Worm (Caenorhabditis elegans) whole organism, early embryonic: ENCODE data around the gene unc-30.

Experiments
- B0310.2 ChIP-seq: sonication (generic microtip); optimal IDR thresholded peaks from 2 replicates; lab custom pipeline; 2016; ENCODE audit warnings: mild to moderate bottlenecking, missing genetic modification characterization, missing compliant biosample characterization
- F13C5.2 ChIP-seq: sonication (generic microtip); optimal IDR thresholded peaks from 2 replicates; lab custom pipeline; 2017; ENCODE audit warnings: mild to moderate bottlenecking, missing genetic modification characterization, inconsistent platforms, missing compliant biosample characterization
- aly-1 ChIP-seq: sonication (generic microtip); optimal IDR thresholded peaks from 2 replicates; lab custom pipeline; 2016; ENCODE audit warnings: missing genetic modification characterization, missing compliant biosample characterization
- ama-1 ChIP-seq: fragments of 150-350 bp; optimal IDR thresholded peaks from 2 replicates; lab custom pipeline; 2014
- ceh-13 ChIP-seq: fragments of 200-800 bp; sonication (Bioruptor generic); optimal IDR thresholded peaks from 2 replicates; lab custom pipeline; 2018; ENCODE audit warnings: mild to moderate bottlenecking, missing genetic modification characterization, missing compliant biosample characterization
- ceh-36 ChIP-seq: sonication (generic microtip); optimal IDR thresholded peaks from 2 replicates; lab custom pipeline; 2016; ENCODE audit warnings: missing genetic modification characterization, inconsistent platforms, missing compliant biosample characterization
- ets-7 ChIP-seq: sonication (generic microtip); optimal IDR thresholded peaks from 2 replicates; lab custom pipeline; 2016; ENCODE audit warnings: missing genotype, missing genetic modification characterization, missing compliant biosample characterization
- flt-1 ChIP-seq: fragments of 200-800 bp; sonication (Bioruptor generic); IDR thresholded peaks from 2 replicates; pipeline ENCODE4 v1.3.6; 2022; ENCODE audit warnings: missing genetic modification characterization, missing compliant biosample characterization
- hmbx-1 ChIP-seq: sonication (generic microtip); optimal IDR thresholded peaks from 2 replicates; lab custom pipeline; 2016; ENCODE audit warnings: mild to moderate bottlenecking, missing genetic modification characterization, missing compliant biosample characterization
- hmg-4 ChIP-seq: fragments of 200-800 bp; sonication (Bioruptor generic); optimal IDR thresholded peaks from 2 replicates; lab custom pipeline; 2018; ENCODE audit warnings: mild to moderate bottlenecking, missing genetic modification characterization, missing compliant biosample characterization
- hnd-1 ChIP-seq: sonication (generic microtip); optimal IDR thresholded peaks from 2 replicates; lab custom pipeline; 2016; ENCODE audit warnings: missing genetic modification characterization, missing compliant biosample characterization
- pes-1 ChIP-seq: fragments of 200-800 bp; sonication (Bioruptor generic); IDR thresholded peaks from 2 replicates; pipeline ENCODE4 v1.3.6; 2022; ENCODE audit warnings: missing genetic modification reagents, missing genetic modification characterization, missing compliant biosample characterization
- scrt-1 ChIP-seq: fragments of 200-800 bp; sonication (Bioruptor generic); IDR thresholded peaks from 2 replicates; pipeline ENCODE4 v1.3.6; 2022; ENCODE audit warnings: missing genetic modification characterization, missing compliant biosample characterization
- sea-1 ChIP-seq: fragments of 200-800 bp; sonication (Bioruptor generic); conservative IDR thresholded peaks from 2 replicates; pipeline ENCODE4 v1.3.6; 2022; ENCODE audit warnings: missing genetic modification characterization, missing compliant biosample characterization
- tbx-11 ChIP-seq: fragments of 200-800 bp; sonication (Bioruptor generic); IDR thresholded peaks from 2 replicates; pipeline ENCODE4 v1.3.6; 2022; ENCODE audit warnings: missing genetic modification characterization, missing compliant biosample characterization
- tbx-37 ChIP-seq: fragments of 200-800 bp; sonication (Bioruptor generic); conservative IDR thresholded peaks from 2 replicates; pipeline ENCODE4 v1.3.6; 2022; ENCODE audit warnings: missing genetic modification reagents, missing genetic modification characterization, missing compliant biosample characterization
- tra-4 ChIP-seq: sonication (generic microtip); optimal IDR thresholded peaks from 2 replicates; lab custom pipeline; 2017; ENCODE audit warnings: missing genetic modification characterization, missing compliant biosample characterization

unc-30 gene

ce11 chrIV:13080185-13080584, 38.6 kb upstream of the unc-30 start:
- TF ChIP-seq hnd-1 (no peak), sea-1 (GFP tag; lab: Robert Waterston, UW) (no peak), hmbx-1 (tag; lab: Kevin White, UChicago) (no peak), B0310.2 (tag; lab: Kevin White, UChicago) (no peak), ets-7 (tag; lab: Kevin White, UChicago) (no peak), ama-1 (lab: Kevin White, UChicago) (no peak), tra-4 (tag; lab: Kevin White, UChicago) (no peak), flt-1 (GFP tag; lab: Robert Waterston, UW) (no peak)

DNA sequence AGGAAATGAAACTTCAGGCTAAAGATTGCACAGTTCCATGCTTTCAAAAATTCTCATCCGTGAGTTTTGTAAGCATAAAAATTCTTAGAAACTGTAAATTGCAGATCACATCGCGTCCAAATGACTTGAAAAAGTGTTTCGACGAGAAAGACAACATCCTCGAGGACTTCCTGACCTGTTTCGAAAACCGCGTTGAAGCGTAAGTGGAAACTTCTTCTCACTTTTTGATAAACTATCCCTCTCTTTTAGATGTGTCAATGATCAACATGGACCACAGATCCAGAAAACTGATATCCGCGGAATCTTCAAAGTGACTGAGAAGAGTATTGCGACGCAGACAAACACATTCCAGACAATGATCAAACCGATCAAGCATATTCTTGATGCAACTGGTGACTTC, 37.9 kb upstream of the unc-30 start:
- TF ChIP-seq B0310.2 (tag; lab: Kevin White, UChicago) (no peak), hnd-1 (no peak), ceh-13 (GFP tag; lab: Kevin White, UChicago) (no peak), pes-1 (no peak), tbx-37 (GFP tag; lab: Robert Waterston, UW) (no peak), sea-1 (GFP tag; lab: Robert Waterston, UW) (no peak), ceh-36 (no peak), ama-1 (lab: Kevin White, UChicago) (no peak), scrt-1 (no peak), flt-1 (GFP tag; lab: Robert Waterston, UW) (no peak), F13C5.2 (tag; lab: Kevin White, UChicago) (no peak), aly-1 (no peak), ets-7 (tag; lab: Kevin White, UChicago) (no peak)

- TF ChIP-seq hnd-1 (no peak), pes-1 (no peak), tra-4 (tag; lab: Kevin White, UChicago) (no peak), ets-7 (tag; lab: Kevin White, UChicago) (no peak), tbx-11 (GFP tag; lab: Robert Waterston, UW) (no peak), B0310.2 (tag; lab: Kevin White, UChicago) (no peak), aly-1 (no peak)
These were observed 36.7 kb upstream of the unc-30 start for ce11 chrIV:13082106-13082505.

DNA sequence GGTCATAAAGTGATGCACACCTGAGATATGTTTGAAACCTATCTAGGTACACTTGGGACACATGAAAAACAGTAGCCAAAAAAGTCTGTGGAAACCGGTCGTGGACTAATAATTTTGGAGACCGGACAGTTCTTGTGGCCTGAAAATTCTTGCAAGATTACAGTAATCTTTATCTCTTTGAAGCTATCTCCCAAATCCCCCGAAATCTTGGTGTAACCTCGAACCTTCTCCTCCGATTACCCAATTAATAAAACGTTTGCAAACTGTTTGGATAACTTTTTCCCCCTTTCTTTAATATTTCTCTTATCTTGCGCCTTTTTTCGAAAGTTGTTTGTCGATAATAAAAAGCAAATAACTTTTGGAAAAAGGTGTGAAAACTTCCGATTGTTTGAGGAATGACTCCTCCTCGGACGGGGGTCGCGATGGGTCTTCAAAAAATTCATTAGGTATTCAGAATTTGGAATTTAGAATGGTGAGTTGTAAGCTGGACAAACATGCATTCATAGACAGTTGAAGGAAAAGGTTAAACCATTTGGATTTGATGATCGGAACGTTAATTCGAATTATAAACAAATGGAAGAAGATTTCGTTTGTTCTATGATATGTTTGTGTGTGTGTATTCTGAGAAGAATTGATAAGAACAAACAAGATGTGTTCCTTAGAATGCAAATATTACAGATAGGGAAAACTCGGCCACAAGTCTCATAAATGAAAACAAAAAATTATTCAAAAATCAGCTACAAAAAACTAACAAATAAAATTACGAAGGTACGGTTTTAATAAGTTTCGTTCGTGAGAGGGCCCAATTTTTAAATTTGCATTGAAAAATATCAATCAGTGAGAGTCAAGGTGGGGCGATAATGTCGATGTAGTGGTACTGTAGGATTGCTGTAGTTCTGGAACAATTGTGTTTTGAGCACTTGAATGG, 35.7 kb upstream of the unc-30 start:
- TF ChIP-seq aly-1 (no peak), tbx-37 (GFP tag; lab: Robert Waterston, UW) (no peak), B0310.2 (tag; lab: Kevin White, UChicago) (no peak), hnd-1 (no peak), hmg-4 (GFP tag; lab: Kevin White, UChicago) (no peak), tbx-11 (GFP tag; lab: Robert Waterston, UW) (no peak), hmbx-1 (tag; lab: Kevin White, UChicago) (no peak), ceh-13 (GFP tag; lab: Kevin White, UChicago) (no peak), ceh-36 (no peak), F13C5.2 (tag; lab: Kevin White, UChicago) (no peak), ama-1 (lab: Kevin White, UChicago) (no peak)

DNA sequence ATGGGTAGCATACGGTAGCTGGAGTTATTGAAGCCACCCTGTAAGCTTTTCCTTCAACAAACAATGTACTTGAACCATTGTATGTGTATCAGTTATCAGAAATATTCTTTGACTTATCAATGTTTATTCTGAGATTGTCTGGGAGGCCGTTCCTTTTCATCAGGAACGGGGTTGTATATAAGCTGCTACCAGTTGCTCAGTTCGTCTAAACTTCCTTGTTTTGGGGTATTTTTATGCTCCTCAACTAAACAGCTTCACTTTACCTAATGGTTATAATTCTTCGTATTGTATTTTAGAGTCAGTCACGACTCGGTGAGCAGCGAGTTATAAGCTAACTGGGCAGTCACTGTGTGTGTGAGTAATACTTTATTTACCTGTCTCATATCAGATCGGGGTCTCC, 33.1 kb upstream of the unc-30 start:
- TF ChIP-seq pes-1 (no peak), tbx-37 (GFP tag; lab: Robert Waterston, UW) (no peak), ama-1 (lab: Kevin White, UChicago) (no peak), scrt-1 (no peak), ceh-36 (no peak), hmg-4 (GFP tag; lab: Kevin White, UChicago) (no peak), tra-4 (tag; lab: Kevin White, UChicago) (no peak), sea-1 (GFP tag; lab: Robert Waterston, UW) (no peak), hnd-1 (no peak), hmbx-1 (tag; lab: Kevin White, UChicago) (no peak)

DNA sequence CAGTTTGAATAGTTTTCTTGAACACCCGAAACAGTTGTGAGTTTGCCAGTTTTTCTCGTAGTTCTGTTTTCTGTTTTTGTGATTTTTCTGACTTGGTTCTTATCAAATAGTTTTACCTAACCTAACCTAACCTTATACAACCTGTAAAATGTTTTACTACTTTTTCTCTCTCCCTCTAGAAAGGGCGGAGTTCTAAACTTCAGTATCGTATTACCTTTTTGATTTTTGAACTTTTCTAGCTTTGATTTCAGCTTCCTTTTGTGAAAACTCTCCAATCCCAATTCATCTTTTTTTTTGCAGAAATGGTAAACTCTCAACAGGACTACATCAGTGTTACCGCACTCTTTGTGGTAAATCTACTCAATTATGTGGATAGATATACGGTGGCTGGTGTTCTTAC, 32.1 kb upstream of the unc-30 start, which contains the start of gene spin-2:
Gene spin-2 (plus strand): TSS at position 301 of the 400 bp plus-strand sequence.
- TF ChIP-seq tbx-11 (GFP tag; lab: Robert Waterston, UW) (no peak), ama-1 (lab: Kevin White, UChicago) (no peak)

ce11 chrIV:13089671-13090242, 29.0 kb upstream of the unc-30 start:
- TF ChIP-seq hmg-4 (GFP tag; lab: Kevin White, UChicago) (peak; percentile 42), tra-4 (tag; lab: Kevin White, UChicago) (no peak), B0310.2 (tag; lab: Kevin White, UChicago) (no peak)

ce11 chrIV:13090967-13091366, 27.8 kb upstream of the unc-30 start, which contains the start of gene col-132:
Gene col-132 (minus strand): TSS chrIV:13091067.
- TF ChIP-seq ceh-13 (GFP tag; lab: Kevin White, UChicago) (no peak), hnd-1 (no peak), tbx-11 (GFP tag; lab: Robert Waterston, UW) (no peak), F13C5.2 (tag; lab: Kevin White, UChicago) (no peak), hmbx-1 (tag; lab: Kevin White, UChicago) (no peak), ama-1 (lab: Kevin White, UChicago) (no peak), ets-7 (tag; lab: Kevin White, UChicago) (no peak), B0310.2 (tag; lab: Kevin White, UChicago) (no peak), aly-1 (no peak), ceh-36 (no peak)
